Fruit fly (Drosophila melanogaster) S2 (cell line): ENCODE results near the gene thw.

ENCODE experiments used
- CG8478 ChIP-seq: fragments of >200 bp; optimal IDR thresholded peaks from 2 replicates; lab custom pipeline; 2018
- CTCF ChIP-seq, 2 experiments: fragments of >200 bp; optimal IDR thresholded peaks; 2 replicates each; lab custom pipeline; 2018

DNA sequence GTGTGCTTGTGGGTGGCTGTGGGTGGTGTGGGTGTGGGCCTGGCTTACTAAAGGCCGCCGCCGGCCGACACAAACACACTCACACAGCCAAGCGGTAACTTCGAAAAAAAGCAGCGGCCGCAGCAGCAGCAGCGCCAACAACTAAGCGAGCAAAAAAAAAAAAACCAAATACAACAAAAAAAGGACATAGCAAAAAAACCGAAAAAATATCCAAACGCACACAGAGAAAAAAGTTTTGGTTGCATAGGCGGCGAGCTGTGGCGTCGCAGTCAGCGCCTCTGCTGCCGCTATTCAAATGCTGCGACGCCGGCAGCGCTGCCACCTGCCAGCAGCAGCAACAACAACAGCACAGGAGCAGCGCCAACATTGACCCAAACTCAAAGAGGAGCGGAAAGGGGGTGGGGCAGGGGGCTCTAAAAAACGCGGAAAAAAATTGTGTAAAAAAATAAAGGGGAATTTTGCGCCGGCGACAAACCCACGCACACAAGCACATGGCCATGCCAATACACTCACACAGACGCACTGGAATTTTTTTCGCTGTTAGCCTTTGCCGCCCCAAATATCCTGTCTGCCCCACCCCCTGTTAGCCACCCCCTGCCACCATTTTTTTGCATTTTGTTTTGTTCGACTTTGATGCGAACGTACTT lies 58.2 kb downstream of the thw start:
- TF ChIP-seq CTCF (optimal IDR thresholded peaks at IDR 0.05; lab: Kevin White, UChicago) = no peak
- TF ChIP-seq CG8478 (lab: Kevin White, UChicago) = no peak
